Fruit fly (Drosophila melanogaster) whole organism, embryonic: Measurements from ENCODE around the gene ps.
A peak's percentile ranks its signal among the peaks of the same experiment; 100 is the strongest.

ENCODE experiments used
- B-H2 ChIP-seq: fragments of 200-800 bp; sonication (Bioruptor generic); optimal IDR thresholded peaks from 2 replicates; lab custom pipeline; 2018; ENCODE audit warnings: missing biosample characterization, mild to moderate bottlenecking, missing genetic modification characterization
- Bdp1 ChIP-seq: fragments of 200-800 bp; sonication (Bioruptor generic); optimal IDR thresholded peaks from 3 replicates; lab custom pipeline; 2016; ENCODE audit warnings: missing biosample characterization, missing genetic modification characterization
- C15 ChIP-seq: fragments of 200-800 bp; sonication (Bioruptor generic); IDR thresholded peaks from 3 replicates; pipeline ENCODE4 v1.3.6; 2022; ENCODE audit warnings: missing biosample characterization, missing genetic modification characterization
- CG10209 ChIP-seq: fragments of 200-800 bp; sonication (Bioruptor generic); optimal IDR thresholded peaks from 3 replicates; lab custom pipeline; 2017; ENCODE audit warnings: missing biosample characterization, mild to moderate bottlenecking, missing genetic modification characterization, missing genetic modification reagents
- CG12104 ChIP-seq: fragments of 200-800 bp; sonication (Bioruptor generic); optimal IDR thresholded peaks from 3 replicates; lab custom pipeline; 2016; ENCODE audit warnings: missing biosample characterization, missing genetic modification characterization
- CG13296 ChIP-seq: fragments of 200-800 bp; sonication (Bioruptor generic); optimal IDR thresholded peaks from 3 replicates; lab custom pipeline; 2018; ENCODE audit warnings: missing biosample characterization, mild to moderate bottlenecking, missing genetic modification characterization
- CG13775 ChIP-seq: fragments of 200-800 bp; sonication (Bioruptor generic); optimal IDR thresholded peaks from 3 replicates; lab custom pipeline; 2017; ENCODE audit warnings: missing biosample characterization, mild to moderate bottlenecking, missing genetic modification characterization
- CG14014 ChIP-seq: fragments of 200-800 bp; sonication (Bioruptor generic); IDR thresholded peaks from 2 replicates; pipeline ENCODE4 v1.3.6; 2022; ENCODE audit warnings: missing biosample characterization, missing genetic modification characterization
- CG17359 ChIP-seq: fragments of 200-800 bp; sonication (Bioruptor generic); optimal IDR thresholded peaks from 3 replicates; lab custom pipeline; 2018; ENCODE audit warnings: missing biosample characterization, mild to moderate bottlenecking, missing genetic modification characterization, moderate library complexity
- CG17612 ChIP-seq: fragments of 200-800 bp; sonication (Bioruptor generic); IDR thresholded peaks from 2 replicates; pipeline ENCODE4 v1.3.6; 2022; ENCODE audit warnings: missing biosample characterization, missing genetic modification characterization
- CG18262 ChIP-seq: fragments of 200-800 bp; optimal IDR thresholded peaks from 3 replicates; lab custom pipeline; 2019; ENCODE audit warnings: missing biosample characterization, mild to moderate bottlenecking, missing genetic modification characterization, moderate library complexity
- CG2129 ChIP-seq: fragments of 200-800 bp; sonication (Bioruptor generic); IDR thresholded peaks from 2 replicates; pipeline ENCODE4 v1.3.6; 2022; ENCODE audit warnings: missing biosample characterization, missing genetic modification characterization; ENCODE audit not compliant: partially characterized antibody
- CG2712 ChIP-seq: fragments of 200-800 bp; optimal IDR thresholded peaks from 3 replicates; lab custom pipeline; 2019; ENCODE audit warnings: missing biosample characterization, mild to moderate bottlenecking, missing genetic modification characterization, moderate library complexity
- CG2889 ChIP-seq: fragments of 200-800 bp; sonication (Bioruptor generic); IDR thresholded peaks from 3 replicates; pipeline ENCODE4 v1.3.6; 2022; ENCODE audit warnings: missing biosample characterization, missing genetic modification characterization
- CG31224 ChIP-seq: fragments of 200-800 bp; sonication (Bioruptor generic); IDR thresholded peaks from 2 replicates; pipeline ENCODE4 v1.3.6; 2022; ENCODE audit warnings: missing biosample characterization, missing genetic modification characterization
- CG43689 ChIP-seq: fragments of 200-800 bp; sonication (Bioruptor generic); IDR thresholded peaks from 2 replicates; pipeline ENCODE4 v1.3.6; 2022; ENCODE audit warnings: missing biosample characterization, missing genetic modification characterization
- CG4404 ChIP-seq: fragments of 200-800 bp; sonication (Bioruptor generic); IDR thresholded peaks from 2 replicates; pipeline ENCODE4 v1.3.6; 2022; ENCODE audit warnings: missing biosample characterization, missing genetic modification characterization
- CG4617 ChIP-seq: fragments of 200-800 bp; sonication (Bioruptor generic); optimal IDR thresholded peaks from 3 replicates; lab custom pipeline; 2016; ENCODE audit warnings: missing biosample characterization, missing genetic modification characterization, borderline replicate concordance
- CG7786 ChIP-seq: fragments of 200-800 bp; sonication (Bioruptor generic); optimal IDR thresholded peaks from 2 replicates; lab custom pipeline; 2016; ENCODE audit warnings: missing biosample characterization, missing genetic modification characterization
- CG8290 ChIP-seq, 3 experiments: fragments of 200-800 bp; sonication (Bioruptor generic); optimal IDR thresholded peaks; 2 replicates each; lab custom pipeline; 2016 to 2019; ENCODE audit warnings: missing biosample characterization in 3 of 3, missing genetic modification characterization in 3 of 3, mild to moderate bottlenecking in 2 of 3, moderate library complexity in 1 of 3
- CG9876 ChIP-seq: fragments of 200-800 bp; sonication (Bioruptor generic); optimal IDR thresholded peaks from 2 replicates; lab custom pipeline; 2016; ENCODE audit warnings: missing biosample characterization, missing genetic modification characterization
- CTCF ChIP-seq: fragments of 200-800 bp; sonication (Bioruptor generic); optimal IDR thresholded peaks from 2 replicates; lab custom pipeline; 2017; ENCODE audit warnings: missing biosample characterization, mild to moderate bottlenecking, missing genetic modification characterization, moderate library complexity
- Doc3 ChIP-seq: fragments of 200-800 bp; sonication (Bioruptor generic); IDR thresholded peaks from 3 replicates; pipeline ENCODE4 v1.3.6; 2022; ENCODE audit warnings: missing biosample characterization, missing genetic modification characterization; ENCODE audit not compliant: partially characterized antibody
- Hmx ChIP-seq: fragments of 200-800 bp; sonication (Bioruptor generic); optimal IDR thresholded peaks from 2 replicates; lab custom pipeline; 2016; ENCODE audit warnings: missing biosample characterization, missing genetic modification characterization
- MBD-R2 ChIP-seq: fragments of 200-800 bp; sonication (Bioruptor generic); IDR thresholded peaks from 2 replicates; pipeline ENCODE4 v1.3.6; 2022; ENCODE audit warnings: missing biosample characterization, missing genetic modification characterization
- MTF-1 ChIP-seq: fragments of 200-800 bp; sonication (Bioruptor generic); optimal IDR thresholded peaks from 2 replicates; lab custom pipeline; 2018; ENCODE audit warnings: missing biosample characterization, mild to moderate bottlenecking, missing genetic modification characterization, borderline replicate concordance
- NC2α ChIP-seq: fragments of 200-800 bp; sonication (Bioruptor generic); optimal IDR thresholded peaks from 2 replicates; lab custom pipeline; 2016; ENCODE audit warnings: missing biosample characterization, missing genetic modification characterization
- Scr ChIP-seq: fragments of 200-800 bp; sonication (Bioruptor generic); IDR thresholded peaks from 2 replicates; pipeline ENCODE4 v1.3.6; 2022; ENCODE audit warnings: missing biosample characterization, missing genetic modification characterization; ENCODE audit not compliant: partially characterized antibody
- Sin3A ChIP-seq: fragments of >200 bp; optimal IDR thresholded peaks from 2 replicates; lab custom pipeline; 2018
- al ChIP-seq: fragments of 200-800 bp; sonication (Bioruptor generic); IDR thresholded peaks from 2 replicates; pipeline ENCODE4 v1.3.6; 2022; ENCODE audit warnings: missing biosample characterization, missing genetic modification characterization
- cas ChIP-seq: fragments of 200-800 bp; sonication (Bioruptor generic); IDR thresholded peaks from 2 replicates; pipeline ENCODE4 v1.3.6; 2022; ENCODE audit warnings: missing biosample characterization, missing genetic modification characterization
- chinmo ChIP-seq: fragments of 200-800 bp; sonication (Bioruptor generic); IDR thresholded peaks from 4 replicates; pipeline ENCODE4 v1.3.6; 2022; ENCODE audit warnings: missing biosample characterization, missing genetic modification characterization; ENCODE audit not compliant: partially characterized antibody
- crol ChIP-seq: fragments of 200-800 bp; sonication (Bioruptor generic); IDR thresholded peaks from 2 replicates; pipeline ENCODE4 v1.3.6; 2022; ENCODE audit warnings: missing biosample characterization, missing genetic modification characterization
- cwo ChIP-seq: fragments of 200-800 bp; sonication (Bioruptor generic); optimal IDR thresholded peaks from 3 replicates; lab custom pipeline; 2017; ENCODE audit warnings: missing biosample characterization, missing genetic modification characterization, mild to moderate bottlenecking, moderate library complexity, missing genetic modification reagents
- fd3F ChIP-seq: fragments of 200-800 bp; sonication (Bioruptor generic); optimal IDR thresholded peaks from 2 replicates; lab custom pipeline; 2018; ENCODE audit warnings: missing biosample characterization, mild to moderate bottlenecking, missing genetic modification characterization, moderate library complexity
- fu2 ChIP-seq: fragments of 200-800 bp; sonication (Bioruptor generic); optimal IDR thresholded peaks from 2 replicates; lab custom pipeline; 2016; ENCODE audit warnings: missing biosample characterization, missing genetic modification characterization
- kni ChIP-seq: fragments of 200-800 bp; sonication (Bioruptor generic); optimal IDR thresholded peaks from 3 replicates; lab custom pipeline; 2017; ENCODE audit warnings: mild to moderate bottlenecking, missing biosample characterization, missing genetic modification reagents, missing genetic modification characterization
- lmd ChIP-seq: fragments of 200-800 bp; sonication (Bioruptor generic); IDR thresholded peaks from 2 replicates; pipeline ENCODE4 v1.3.6; 2022; ENCODE audit warnings: missing biosample characterization, missing genetic modification characterization
- mam ChIP-seq: fragments of 200-800 bp; sonication (Bioruptor generic); optimal IDR thresholded peaks from 3 replicates; lab custom pipeline; 2016; ENCODE audit warnings: missing biosample characterization, missing genetic modification characterization
- nerfin-2 ChIP-seq: fragments of 200-800 bp; sonication (Bioruptor generic); IDR thresholded peaks from 2 replicates; pipeline ENCODE4 v1.3.6; 2022; ENCODE audit warnings: missing biosample characterization, missing genetic modification characterization; ENCODE audit not compliant: partially characterized antibody
- prd ChIP-seq, 3 experiments: fragments of >200 bp in 2 of 3; fragments of 200-800 bp in 1 of 3; sonication (Bioruptor generic) in 1 of 3; optimal IDR thresholded peaks in 2 of 3; IDR thresholded peaks in 1 of 3; 2 replicates in 2 of 3; 3 replicates in 1 of 3; pipeline versions ENCODE4 v1.3.6 to Lab custom; 2017 to 2022; ENCODE audit warnings: missing biosample characterization in 1 of 3, missing genetic modification characterization in 1 of 3
- psq ChIP-seq: fragments of 200-800 bp; sonication (Bioruptor generic); optimal IDR thresholded peaks from 2 replicates; lab custom pipeline; 2017; ENCODE audit warnings: missing biosample characterization, missing genetic modification characterization
- pum ChIP-seq: fragments of 200-800 bp; sonication (Bioruptor generic); optimal IDR thresholded peaks from 2 replicates; lab custom pipeline; 2016; ENCODE audit warnings: missing biosample characterization, missing genetic modification characterization
- seq ChIP-seq: fragments of 200-800 bp; sonication (Bioruptor generic); IDR thresholded peaks from 2 replicates; pipeline ENCODE4 v1.3.6; 2022; ENCODE audit warnings: missing biosample characterization, missing genetic modification characterization
- shn ChIP-seq: fragments of 200-800 bp; sonication (Bioruptor generic); optimal IDR thresholded peaks from 3 replicates; lab custom pipeline; 2016; ENCODE audit warnings: missing biosample characterization, missing genetic modification characterization
- sima ChIP-seq: fragments of 200-800 bp; sonication (Bioruptor generic); optimal IDR thresholded peaks from 2 replicates; lab custom pipeline; 2016; ENCODE audit warnings: missing biosample characterization, missing genetic modification characterization
- sisA ChIP-seq: fragments of 200-800 bp; sonication (Bioruptor generic); IDR thresholded peaks from 2 replicates; pipeline ENCODE4 v1.3.6; 2022; ENCODE audit warnings: missing biosample characterization, missing genetic modification characterization
- tap ChIP-seq: fragments of 200-800 bp; optimal IDR thresholded peaks from 3 replicates; lab custom pipeline; 2019; ENCODE audit warnings: missing biosample characterization, mild to moderate bottlenecking, missing genetic modification characterization, moderate library complexity
- tin ChIP-seq: fragments of 200-800 bp; sonication (Bioruptor generic); optimal IDR thresholded peaks from 3 replicates; lab custom pipeline; 2016; ENCODE audit warnings: missing biosample characterization, missing genetic modification characterization
- wdn ChIP-seq: fragments of 200-800 bp; sonication (Bioruptor generic); IDR thresholded peaks from 2 replicates; pipeline ENCODE4 v1.3.6; 2022; ENCODE audit warnings: missing biosample characterization, missing genetic modification characterization

ps gene

dm6 chr3R:9394385-9395042 is 23.2 kb upstream of the ps start, which contains the start of gene FER (continued):
- TF ChIP-seq CG8290 (GFP tag; optimal IDR thresholded peaks at IDR 0.05; lab: Kevin White, UChicago) (no peak), CG8290 (tag; optimal IDR thresholded peaks at IDR 0.05; lab: Kevin White, UChicago) (peak in 1 of 2 experiments; percentile 81), MBD-R2 (peak; percentile 28; the same call in 1 of the 2 replicates), CG17612 (GFP tag; lab: Robert Waterston, UW) (no peak), pum (GFP tag; lab: Kevin White, UChicago) (no peak), C15 (no peak), prd (optimal IDR thresholded peaks at IDR 0.05; lab: Kevin White, UChicago) (no peak), prd (GFP tag; IDR thresholded peaks at IDR 0.05; lab: Robert Waterston, UW) (0 out of 3 replicates have a peak, but pooled peaks have one; percentile 29), shn (GFP tag; lab: Kevin White, UChicago) (peak; percentile 22), Sin3A (no peak), CG13775 (peak; percentile 5), fd3F (no peak), CG18262 (tag; lab: Kevin White, UChicago) (peak; percentile 11), chinmo (peak; percentile 97), nerfin-2 (GFP tag; lab: Robert Waterston, UW) (no peak; the same call in 1 of the 2 replicates), NC2α (GFP tag; lab: Kevin White, UChicago) (no peak), crol (GFP tag; lab: Robert Waterston, UW) (no peak), psq (no peak), CG4617 (GFP tag; lab: Kevin White, UChicago) (peak; percentile 6), sima (GFP tag; lab: Kevin White, UChicago) (no peak), CG4404 (GFP tag; lab: Robert Waterston, UW) (no peak), Scr (GFP tag; lab: Robert Waterston, UW) (peak; percentile 52), Doc3 (GFP tag; lab: Robert Waterston, UW) (no peak), CG7786 (GFP tag; lab: Kevin White, UChicago) (peak; percentile 22), MTF-1 (GFP tag; lab: Kevin White, UChicago) (peak; percentile 70), cwo (peak; percentile 9), CG17359 (tag; lab: Kevin White, UChicago) (peak; percentile 32), tap (tag; lab: Kevin White, UChicago) (no peak), wdn (GFP tag; lab: Robert Waterston, UW) (0 out of 2 replicates have a peak, but pooled peaks have one; percentile 41), CG12104 (GFP tag; lab: Kevin White, UChicago) (no peak), Hmx (GFP tag; lab: Kevin White, UChicago) (no peak), CG31224 (GFP tag; lab: Robert Waterston, UW) (peak; percentile 16; the same call in 1 of the 2 replicates), CG2129 (GFP tag; lab: Robert Waterston, UW) (no peak), al (GFP tag; lab: Robert Waterston, UW) (no peak), sisA (GFP tag; lab: Robert Waterston, UW) (no peak), fu2 (GFP tag; lab: Kevin White, UChicago) (no peak), tin (GFP tag; lab: Kevin White, UChicago) (no peak), CG10209 (GFP tag; lab: Kevin White, UChicago) (peak; percentile 18), cas (GFP tag; lab: Robert Waterston, UW) (no peak), CG43689 (GFP tag; lab: Robert Waterston, UW) (no peak), B-H2 (GFP tag; lab: Kevin White, UChicago) (peak; percentile 43), CTCF (GFP tag; lab: Kevin White, UChicago) (no peak), lmd (GFP tag; lab: Robert Waterston, UW) (no peak; the same call in 1 of the 2 replicates), kni (GFP tag; lab: Kevin White, UChicago) (no peak), CG13296 (GFP tag; lab: Kevin White, UChicago) (peak; percentile 49), CG14014 (GFP tag; lab: Robert Waterston, UW) (peak; percentile 36; the same call in 1 of the 2 replicates), CG2889 (GFP tag; lab: Robert Waterston, UW) (no peak), CG2712 (tag; lab: Kevin White, UChicago) (peak; percentile 17), mam (GFP tag; lab: Kevin White, UChicago) (no peak), CG9876 (GFP tag; lab: Kevin White, UChicago) (no peak), Bdp1 (GFP tag; lab: Kevin White, UChicago) (no peak), seq (GFP tag; lab: Robert Waterston, UW) (no peak; the same call in 1 of the 2 replicates)
